Worm (Caenorhabditis elegans) whole organism, dauer: ENCODE data around the gene ceh-19.

Experiments
- unc-62 ChIP-seq: sonication (generic microtip); optimal IDR thresholded peaks from 2 replicates; lab custom pipeline; 2017; ENCODE audit warnings: missing biosample characterization, missing genetic modification reagents, missing genetic modification characterization

ceh-19 gene

ce11 chrIV:7955849-7956248 lies at the start of gene ceh-19:
Gene ceh-19 (minus strand): TSS chrIV:7955949.
- no peak for TF ChIP-seq unc-62

- no peak for TF ChIP-seq unc-62
Measured at ce11 chrIV:8005376-8005775, 49.6 kb upstream of the ceh-19 start.

DNA sequence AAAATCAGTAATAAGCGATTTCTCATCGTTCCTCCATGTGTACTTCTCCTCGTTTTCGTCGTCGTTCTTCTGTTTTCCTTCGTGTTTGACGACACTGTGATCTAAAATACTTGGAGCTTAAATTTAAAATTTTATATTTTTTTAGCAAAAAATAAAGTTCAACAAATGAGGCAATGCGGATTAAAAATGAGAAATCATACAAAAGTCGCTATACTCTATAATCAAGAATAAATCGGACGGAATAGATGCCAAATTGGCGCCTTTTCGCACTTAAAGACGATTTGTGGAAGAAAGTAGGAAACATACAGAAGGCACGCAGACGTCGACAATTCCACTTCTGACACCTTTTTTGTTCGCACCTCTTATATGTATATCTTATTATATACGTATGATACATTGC lies 48.3 kb upstream of the ceh-19 start, which contains the start of gene rig-4:
TSS of gene rig-4 (minus strand) at position 101 of the 400 bp plus-strand sequence.
- TF ChIP-seq unc-62 = no peak

ce11 chrIV:8000763-8001162 lies 45.0 kb upstream of the ceh-19 start:
- TF ChIP-seq unc-62 = no peak

- TF ChIP-seq unc-62 = no peak
Measured at ce11 chrIV:7994715-7995114, 39.0 kb upstream of the ceh-19 start.

ce11 chrIV:7988385-7988784 lies 32.6 kb upstream of the ceh-19 start, which contains the start of gene col-115:
Gene col-115 (plus strand): TSS chrIV:7988685.
- TF ChIP-seq unc-62 = no peak

ce11 chrIV:7987083-7987482 lies 31.3 kb upstream of the ceh-19 start, which contains the start of gene mec-17:
Gene mec-17 (minus strand): TSS chrIV:7987183.
- no peak for TF ChIP-seq unc-62

DNA sequence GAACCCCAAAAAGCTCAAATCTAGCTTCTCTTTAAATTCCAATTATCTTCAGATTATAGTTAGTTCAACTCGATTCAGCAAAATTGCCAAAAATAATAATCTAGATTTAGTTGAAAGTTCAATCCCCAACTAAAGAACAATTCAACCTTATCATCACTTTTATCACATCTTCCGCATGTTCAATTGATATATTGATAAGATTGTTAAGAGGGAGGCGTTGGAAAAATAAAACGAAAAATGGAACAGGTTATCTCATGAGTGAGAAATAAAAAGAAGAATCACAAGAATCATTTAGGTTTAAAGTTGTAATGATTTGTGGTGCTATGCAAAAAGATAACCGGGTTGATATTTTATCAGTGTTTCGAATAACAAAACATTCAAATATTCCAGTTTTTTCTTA lies 30.0 kb upstream of the ceh-19 start:
- TF ChIP-seq unc-62 = no peak

- TF ChIP-seq unc-62 = no peak
Measured at ce11 chrIV:7983728-7984346, 28.1 kb upstream of the ceh-19 start.

DNA sequence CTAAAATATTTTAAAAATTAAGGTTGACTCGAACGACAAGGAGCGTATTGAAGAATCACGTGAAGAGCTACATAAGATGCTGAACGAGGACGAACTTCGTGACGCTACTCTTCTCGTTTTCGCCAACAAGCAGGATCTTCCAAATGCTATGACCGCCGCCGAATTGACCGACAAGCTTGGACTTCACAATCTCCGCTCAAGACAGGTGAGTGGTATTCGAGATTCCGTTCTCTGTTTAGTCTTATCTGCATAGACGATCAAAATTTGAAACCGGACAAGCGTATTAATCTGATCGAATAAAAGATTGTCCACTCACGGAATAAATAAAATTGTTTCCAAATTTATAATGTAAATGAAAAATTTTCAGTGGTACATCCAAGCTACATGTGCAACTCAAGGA lies 27.3 kb upstream of the ceh-19 start:
- TF ChIP-seq unc-62 = no peak

ce11 chrIV:7982024-7982576 lies 26.4 kb upstream of the ceh-19 start, which contains the start of gene arf-5:
Gene arf-5 (plus strand): TSS chrIV:7982526.
- TF ChIP-seq unc-62 = no peak

DNA sequence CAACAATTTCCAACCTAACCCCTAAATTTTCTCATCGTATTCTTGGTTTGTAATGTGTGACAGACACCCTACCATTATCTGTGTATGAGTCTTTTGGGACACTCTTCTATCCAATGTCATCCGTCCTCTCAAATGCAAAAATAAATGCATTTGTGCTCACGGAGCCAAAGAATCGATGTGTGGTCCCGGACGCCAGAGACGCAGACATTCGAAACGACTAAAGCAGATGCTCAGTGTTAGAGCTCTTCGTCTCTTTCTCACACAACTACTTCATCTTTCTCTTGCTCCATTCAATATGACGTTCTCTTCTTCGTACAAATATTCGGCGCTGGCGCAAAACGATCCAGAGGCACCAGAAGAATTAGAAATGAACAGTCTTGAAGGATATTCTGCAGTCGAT lies 23.8 kb upstream of the ceh-19 start, which contains the start of gene unc-24:
TSS of gene unc-24 (plus strand) at position 283 of the 400 bp plus-strand sequence.
- no peak for TF ChIP-seq unc-62

- TF ChIP-seq unc-62 = no peak
Measured at ce11 chrIV:7977452-7977940, 21.7 kb upstream of the ceh-19 start, which contains the start of gene ora-1. Gene ora-1 (plus strand): TSS chrIV:7977890.

DNA sequence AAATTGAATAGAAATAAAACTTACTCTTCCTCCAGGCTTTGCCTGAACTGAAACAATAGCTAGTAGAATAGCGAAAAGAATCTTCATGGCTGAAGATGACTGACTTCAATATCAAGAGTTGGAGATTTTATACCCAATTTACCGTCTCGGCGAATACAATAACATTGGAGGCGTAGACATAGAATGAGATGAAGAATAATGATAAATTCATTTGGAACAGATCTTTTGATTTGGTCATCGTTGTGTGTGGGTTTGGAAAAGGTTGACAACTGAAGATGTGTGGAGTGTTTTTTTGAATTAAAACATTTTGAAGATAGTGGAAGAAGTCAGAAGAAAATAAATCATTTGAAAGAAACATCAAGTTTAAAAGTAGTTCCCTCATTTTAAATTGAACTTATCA lies 20.5 kb upstream of the ceh-19 start, which contains the start of gene F57H12.6:
TSS of gene F57H12.6 (minus strand) at position 101 of the 400 bp plus-strand sequence.
- no peak for TF ChIP-seq unc-62

DNA sequence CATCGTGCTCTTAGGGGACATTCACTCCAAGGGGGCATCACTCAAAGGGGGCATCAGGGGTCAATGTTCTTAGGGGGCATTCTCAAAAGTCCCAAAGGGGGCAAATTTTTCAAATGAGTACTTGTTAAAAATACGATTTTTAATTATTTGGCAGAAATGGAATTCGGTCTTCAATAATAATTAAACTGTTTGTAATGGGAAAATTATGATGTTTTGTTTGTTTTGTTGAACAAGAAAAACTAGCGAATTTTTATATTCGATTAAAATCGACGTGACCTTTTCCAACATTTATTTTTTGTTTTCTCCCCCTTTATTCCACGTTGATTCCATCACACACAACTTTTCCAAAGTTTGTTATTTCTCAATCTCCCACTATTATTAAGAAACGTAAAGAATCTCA lies 11.3 kb upstream of the ceh-19 start, which contains the start of gene F57H12.5:
TSS of gene F57H12.5 (plus strand) at position 301 of the 400 bp plus-strand sequence.
- no peak for TF ChIP-seq unc-62

DNA sequence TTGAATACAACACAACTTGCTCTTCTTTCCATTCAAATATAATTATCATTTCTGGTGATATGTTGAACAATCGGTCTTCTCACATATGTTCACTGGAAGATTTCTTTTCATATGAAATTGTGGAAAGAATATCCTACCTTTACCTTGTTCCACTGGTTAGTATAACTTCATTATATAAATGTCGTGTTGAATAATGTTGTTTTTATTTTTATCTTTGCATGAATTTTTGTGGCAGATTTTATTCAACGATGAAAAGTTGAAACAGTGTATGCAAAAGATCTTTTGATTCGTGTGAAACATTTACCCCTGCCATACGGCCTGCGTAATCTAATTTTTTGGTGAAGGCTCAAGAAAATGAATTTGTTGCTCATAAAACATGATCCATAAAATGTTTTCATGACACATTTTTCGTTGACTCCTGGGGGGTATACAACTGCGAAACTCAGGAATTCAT lies 6.2 kb upstream of the ceh-19 start:
- TF ChIP-seq unc-62 = no peak

DNA sequence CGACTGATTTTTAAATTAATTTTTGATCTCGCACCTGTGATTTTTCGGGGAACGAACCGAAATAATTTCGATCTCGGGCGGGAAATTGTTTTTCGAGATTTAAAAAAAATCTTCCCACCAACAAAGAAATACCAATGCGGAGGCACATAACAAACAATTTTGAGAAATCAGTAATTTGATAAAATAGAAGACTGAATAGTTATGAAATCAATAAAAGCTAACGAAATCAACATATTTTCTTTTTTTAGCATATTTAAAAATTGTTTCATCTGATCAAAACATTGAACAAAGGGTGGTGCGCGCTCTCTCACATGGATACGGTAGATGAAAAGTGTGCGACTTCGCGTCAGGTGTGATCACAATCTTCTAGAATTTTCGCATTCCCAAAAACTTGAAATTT lies 2.3 kb upstream of the ceh-19 start:
- no peak for TF ChIP-seq unc-62

ce11 chrIV:7957504-7957903 lies 1.8 kb upstream of the ceh-19 start, which contains the start of gene frpr-10:
Gene frpr-10 (plus strand): TSS chrIV:7957804.
- no peak for TF ChIP-seq unc-62
